Worm (Caenorhabditis elegans): ENCODE measurements around the gene grl-1.
A peak's percentile ranks its signal among the peaks of the same experiment; 100 is the strongest.

- TF ChIP-seq attf-4 (tag; optimal IDR thresholded peaks at IDR 0.05), result no peak
- TF ChIP-seq zag-1 (tag; optimal IDR thresholded peaks at IDR 0.05), result no peak
- peak; percentile 47 for TF ChIP-seq dpl-1 (GFP tag; optimal IDR thresholded peaks at IDR 0.05)
- TF ChIP-seq unc-39 (tag; optimal IDR thresholded peaks at IDR 0.05), result no peak
- TF ChIP-seq ceh-82 (tag; optimal IDR thresholded peaks at IDR 0.05), result no peak
- 0 out of 2 replicates have a peak, but pooled peaks have one; percentile 56 for TF ChIP-seq daf-19 (GFP tag; conservative IDR thresholded peaks at IDR 0.05)
- no peak for TF ChIP-seq unc-62 (GFP tag; optimal IDR thresholded peaks at IDR 0.05 in 1 of 2)
- TF ChIP-seq unc-62 (tag; optimal IDR thresholded peaks at IDR 0.05), result no peak
- peak; percentile 9 for TF ChIP-seq nhr-6 (tag; optimal IDR thresholded peaks at IDR 0.05)
- TF ChIP-seq snpc-1.2 (GFP tag; IDR thresholded peaks at IDR 0.05), result no peak
Observed at ce11 chrV:5576008-5576407, 42.4 kb upstream of the grl-1 start.

All from whole organism, L4 larva.